Worm (Caenorhabditis elegans) whole organism, midembryonic: ENCODE results near the gene sdc-2.

Experiments
- T22C8.4 ChIP-seq: fragments of 200-800 bp; sonication (Bioruptor generic); IDR thresholded peaks from 2 replicates; pipeline ENCODE4 v1.3.6; 2022; ENCODE audit warnings: missing genetic modification characterization, missing compliant biosample characterization
- cog-1 ChIP-seq: sonication (generic microtip); optimal IDR thresholded peaks from 2 replicates; lab custom pipeline; 2016; ENCODE audit warnings: missing genetic modification characterization, missing compliant biosample characterization
- flt-1 ChIP-seq: fragments of 200-800 bp; sonication (Bioruptor generic); IDR thresholded peaks from 2 replicates; pipeline ENCODE4 v1.3.6; 2022; ENCODE audit warnings: missing genetic modification characterization, missing compliant biosample characterization
- klf-2 ChIP-seq: fragments of 200-800 bp; sonication (Bioruptor generic); conservative IDR thresholded peaks from 2 replicates; pipeline ENCODE4 v1.3.6; 2022; ENCODE audit warnings: missing genetic modification reagents, missing genetic modification characterization, missing compliant biosample characterization
- med-1 ChIP-seq: sonication (generic microtip); optimal IDR thresholded peaks from 2 replicates; lab custom pipeline; 2017; ENCODE audit warnings: missing genetic modification characterization, mild to moderate bottlenecking, missing compliant biosample characterization, antibody characterized with exemption, missing genetic modification reagents; ENCODE audit not compliant: insufficient read depth
- ref-1 ChIP-seq: fragments of 200-800 bp; sonication (Bioruptor generic); conservative IDR thresholded peaks from 2 replicates; pipeline ENCODE4 v1.3.6; 2022; ENCODE audit warnings: missing genetic modification reagents, missing genetic modification characterization, missing compliant biosample characterization
- tab-1 ChIP-seq: fragments of 200-800 bp; sonication (Bioruptor generic); IDR thresholded peaks from 2 replicates; pipeline ENCODE4 v1.3.6; 2022; ENCODE audit warnings: missing genetic modification characterization, missing compliant biosample characterization
- ztf-23 ChIP-seq: fragments of 200-800 bp; sonication (Bioruptor generic); IDR thresholded peaks from 2 replicates; pipeline ENCODE4 v1.3.6; 2022; ENCODE audit warnings: missing genetic modification reagents, missing genetic modification characterization, missing compliant biosample characterization
- ztf-29 ChIP-seq: fragments of 200-800 bp; sonication (Bioruptor generic); IDR thresholded peaks from 2 replicates; pipeline ENCODE4 v1.3.6; 2022; ENCODE audit warnings: missing genetic modification reagents, missing genetic modification characterization, missing compliant biosample characterization

sdc-2 gene

ce11 chrX:11500589-11500988, 21.9 kb upstream of the sdc-2 start:
- TF ChIP-seq ref-1 (GFP tag; lab: Robert Waterston, UW) = no peak
- no peak for TF ChIP-seq tab-1 (GFP tag; lab: Robert Waterston, UW)
- TF ChIP-seq cog-1 (tag; lab: Kevin White, UChicago) = no peak
- no peak for TF ChIP-seq flt-1
- no peak for TF ChIP-seq ztf-23 (GFP tag; lab: Robert Waterston, UW)
- TF ChIP-seq klf-2 (GFP tag; lab: Robert Waterston, UW) = no peak
- no peak for TF ChIP-seq T22C8.4
- TF ChIP-seq med-1 (GFP tag; lab: Kevin White, UChicago) = no peak
- no peak for TF ChIP-seq ztf-29

DNA sequence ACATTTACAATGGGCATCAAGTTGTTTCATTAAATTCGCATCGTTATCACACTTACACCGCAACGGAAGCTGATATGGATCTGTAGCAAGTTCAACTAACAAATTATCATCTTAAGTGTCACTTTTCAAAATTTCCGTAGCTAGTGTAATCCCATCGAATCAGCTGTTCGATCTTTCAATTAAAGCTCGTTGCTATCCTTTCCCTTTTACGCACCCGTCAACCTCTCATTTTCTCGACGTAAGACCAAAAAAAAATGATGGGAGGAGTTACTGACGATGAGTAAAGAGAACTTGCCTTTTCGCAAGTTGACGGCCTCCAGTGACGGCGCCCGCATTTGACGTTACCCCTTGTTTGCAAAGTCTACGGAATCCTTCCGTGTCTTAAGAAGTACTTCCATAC, 20.5 kb upstream of the sdc-2 start, which contains the start of gene F29G6.1:
F29G6.1 (plus strand) TSS at position 301 of the 400 bp plus-strand sequence.
- TF ChIP-seq T22C8.4 (no peak), tab-1 (GFP tag; lab: Robert Waterston, UW) (no peak), med-1 (GFP tag; lab: Kevin White, UChicago) (no peak), klf-2 (GFP tag; lab: Robert Waterston, UW) (no peak), flt-1 (no peak), ref-1 (GFP tag; lab: Robert Waterston, UW) (no peak), ztf-23 (GFP tag; lab: Robert Waterston, UW) (no peak), cog-1 (tag; lab: Kevin White, UChicago) (no peak), ztf-29 (no peak)

DNA sequence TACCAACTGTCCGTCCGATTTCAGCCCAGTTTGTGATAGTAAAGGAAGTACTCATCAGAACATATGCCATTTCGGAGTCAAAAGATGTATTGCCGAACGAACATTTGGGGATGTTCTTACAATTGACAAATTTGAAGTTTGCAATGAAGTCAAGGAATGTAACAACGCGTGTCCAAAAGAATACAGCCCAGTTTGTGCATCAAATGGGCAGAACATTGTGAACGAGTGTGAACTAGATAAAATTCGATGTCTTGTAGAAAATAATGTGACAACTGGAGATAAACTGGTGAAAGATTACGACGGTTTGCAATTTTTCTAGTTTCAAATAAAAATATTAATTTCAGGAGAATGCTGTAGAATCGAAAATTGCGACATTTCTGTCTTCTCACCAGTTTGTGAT, 14.7 kb upstream of the sdc-2 start:
- no peak for TF ChIP-seq tab-1 (GFP tag; lab: Robert Waterston, UW)
- no peak for TF ChIP-seq ztf-23 (GFP tag; lab: Robert Waterston, UW)
- TF ChIP-seq klf-2 (GFP tag; lab: Robert Waterston, UW) = no peak
- no peak for TF ChIP-seq ztf-29
- no peak for TF ChIP-seq med-1 (GFP tag; lab: Kevin White, UChicago)
- TF ChIP-seq flt-1 = no peak
- no peak for TF ChIP-seq ref-1 (GFP tag; lab: Robert Waterston, UW)
- no peak for TF ChIP-seq T22C8.4

DNA sequence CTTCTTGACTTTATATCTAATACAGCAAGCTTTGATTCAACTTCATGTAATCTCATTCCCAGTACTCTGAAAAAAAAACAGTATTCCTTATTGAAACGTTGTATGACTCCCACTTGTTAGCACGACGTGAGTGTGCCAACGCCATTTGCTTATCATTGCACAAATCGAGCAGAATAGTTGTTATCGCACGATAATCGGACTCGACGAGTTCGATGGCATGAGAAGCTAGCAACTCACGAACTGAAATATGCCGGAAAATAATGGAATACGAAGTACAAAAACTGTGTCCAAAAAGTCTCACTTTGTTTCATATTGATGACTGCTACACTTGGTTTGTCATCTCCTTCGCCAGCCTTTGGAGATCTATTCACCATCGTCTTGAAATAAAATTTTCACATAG, 13.0 kb upstream of the sdc-2 start:
- TF ChIP-seq ztf-29 (no peak), klf-2 (GFP tag; lab: Robert Waterston, UW) (no peak), ref-1 (GFP tag; lab: Robert Waterston, UW) (no peak), ztf-23 (GFP tag; lab: Robert Waterston, UW) (no peak), tab-1 (GFP tag; lab: Robert Waterston, UW) (no peak), cog-1 (tag; lab: Kevin White, UChicago) (no peak), med-1 (GFP tag; lab: Kevin White, UChicago) (no peak), T22C8.4 (no peak), flt-1 (no peak)

ce11 chrX:11511231-11511630, 11.3 kb upstream of the sdc-2 start, which contains the start of gene ccdc-149:
Gene ccdc-149 (minus strand): TSS chrX:11511451.
- no peak for TF ChIP-seq flt-1
- TF ChIP-seq T22C8.4 = no peak
- no peak for TF ChIP-seq ref-1 (GFP tag; lab: Robert Waterston, UW)
- no peak for TF ChIP-seq ztf-29
- no peak for TF ChIP-seq ztf-23 (GFP tag; lab: Robert Waterston, UW)
- no peak for TF ChIP-seq tab-1 (GFP tag; lab: Robert Waterston, UW)
- no peak for TF ChIP-seq cog-1 (tag; lab: Kevin White, UChicago)
- no peak for TF ChIP-seq klf-2 (GFP tag; lab: Robert Waterston, UW)
- no peak for TF ChIP-seq med-1 (GFP tag; lab: Kevin White, UChicago)

DNA sequence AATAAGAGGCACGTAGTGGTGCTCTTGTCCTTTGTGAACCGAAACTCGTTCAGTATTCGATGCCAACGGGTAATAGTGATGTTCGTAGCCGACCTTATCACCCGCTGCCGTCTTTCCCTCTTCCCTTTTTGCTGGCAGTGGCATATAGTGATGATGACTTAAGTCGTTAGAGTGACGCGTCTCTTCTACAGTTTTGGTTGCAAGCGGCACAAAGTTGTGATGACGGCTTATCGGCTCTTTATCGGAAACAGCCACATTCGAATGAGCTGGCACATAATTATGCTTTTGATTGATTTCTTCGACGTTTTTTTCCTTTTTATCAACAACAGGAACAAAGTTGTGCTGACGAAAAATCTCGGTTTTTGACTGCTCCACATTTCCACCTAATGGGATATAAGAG, 7.1 kb upstream of the sdc-2 start:
- TF ChIP-seq ref-1 (GFP tag; lab: Robert Waterston, UW) (no peak), ztf-29 (no peak), tab-1 (GFP tag; lab: Robert Waterston, UW) (no peak), klf-2 (GFP tag; lab: Robert Waterston, UW) (no peak), T22C8.4 (no peak), ztf-23 (GFP tag; lab: Robert Waterston, UW) (no peak), med-1 (GFP tag; lab: Kevin White, UChicago) (no peak), cog-1 (tag; lab: Kevin White, UChicago) (no peak), flt-1 (no peak)

DNA sequence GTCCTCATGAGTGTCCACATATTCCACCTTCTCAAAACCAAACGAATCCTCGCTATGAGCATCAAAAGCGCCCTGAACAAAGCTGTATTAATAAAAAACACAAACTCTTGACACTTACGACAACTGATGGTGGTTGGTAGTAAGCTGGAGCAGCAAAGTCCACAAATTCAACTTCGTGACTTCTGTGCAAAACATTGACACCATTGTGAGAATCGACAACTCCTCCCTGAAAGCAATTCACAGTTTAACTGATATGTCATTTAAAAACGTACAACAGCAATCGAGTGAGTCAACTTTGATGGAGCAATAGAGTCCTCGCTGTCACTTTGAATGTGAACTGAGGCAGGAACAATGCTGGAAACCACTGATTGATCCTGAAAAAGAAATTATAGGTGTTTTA, 5.1 kb upstream of the sdc-2 start:
- no peak for TF ChIP-seq cog-1 (tag; lab: Kevin White, UChicago)
- no peak for TF ChIP-seq T22C8.4
- no peak for TF ChIP-seq ref-1 (GFP tag; lab: Robert Waterston, UW)
- TF ChIP-seq ztf-29 = no peak
- no peak for TF ChIP-seq ztf-23 (GFP tag; lab: Robert Waterston, UW)

ce11 chrX:11518415-11518814, 4.1 kb upstream of the sdc-2 start:
- no peak for TF ChIP-seq ztf-29
- no peak for TF ChIP-seq ref-1 (GFP tag; lab: Robert Waterston, UW)
- TF ChIP-seq klf-2 (GFP tag; lab: Robert Waterston, UW) = no peak
- no peak for TF ChIP-seq ztf-23 (GFP tag; lab: Robert Waterston, UW)
- TF ChIP-seq cog-1 (tag; lab: Kevin White, UChicago) = no peak
- no peak for TF ChIP-seq flt-1
- no peak for TF ChIP-seq med-1 (GFP tag; lab: Kevin White, UChicago)
- no peak for TF ChIP-seq tab-1 (GFP tag; lab: Robert Waterston, UW)
- no peak for TF ChIP-seq T22C8.4

DNA sequence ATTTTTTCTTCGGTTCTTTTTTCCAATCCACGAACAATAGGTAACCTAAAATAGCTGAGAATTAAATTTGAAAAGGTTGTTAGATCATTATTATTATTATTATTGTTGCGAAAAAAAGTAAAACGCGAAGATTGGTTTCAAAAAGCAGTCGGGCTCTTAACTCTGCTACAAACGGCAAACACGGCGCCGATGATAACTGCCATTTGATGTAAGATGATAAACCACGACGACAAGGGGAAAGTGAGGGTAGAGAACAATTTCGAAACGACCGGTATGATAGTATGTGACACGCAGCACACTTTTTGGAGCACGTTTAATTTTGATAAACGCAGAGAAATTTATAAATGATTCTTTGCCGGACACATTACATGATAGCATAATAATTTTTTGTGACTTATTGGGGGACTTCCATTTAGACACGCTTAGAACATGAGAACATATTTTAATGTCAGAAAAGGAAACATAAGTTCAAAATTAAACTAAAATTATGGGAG, 3.4 kb upstream of the sdc-2 start, which contains the start of gene hpo-34:
hpo-34 (minus strand) TSS at position 51 of the 494 bp plus-strand sequence.
- TF ChIP-seq tab-1 (GFP tag; lab: Robert Waterston, UW) (no peak), flt-1 (no peak), cog-1 (tag; lab: Kevin White, UChicago) (no peak), med-1 (GFP tag; lab: Kevin White, UChicago) (no peak), ref-1 (GFP tag; lab: Robert Waterston, UW) (no peak), ztf-29 (no peak), T22C8.4 (no peak)

DNA sequence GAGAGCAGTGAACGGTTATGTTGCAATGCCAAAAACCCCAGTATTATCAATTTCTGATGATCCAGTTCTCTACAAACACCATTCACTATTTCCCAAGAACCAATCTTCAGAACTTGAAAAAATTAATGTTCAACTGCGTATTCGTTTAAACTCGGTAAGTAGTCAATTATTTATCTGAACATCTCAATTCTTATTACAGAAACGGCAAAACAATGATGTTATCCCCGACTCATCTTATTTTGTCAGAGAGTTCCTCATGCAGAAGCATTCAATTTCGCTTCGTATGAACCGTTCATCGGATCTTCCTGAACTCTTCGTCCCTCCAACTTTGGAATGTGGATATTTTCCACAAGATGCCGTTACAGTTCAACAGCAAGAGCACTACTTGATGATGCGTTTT, 1.2 kb downstream of the sdc-2 start:
- no peak for TF ChIP-seq ztf-23 (GFP tag; lab: Robert Waterston, UW)
- TF ChIP-seq klf-2 (GFP tag; lab: Robert Waterston, UW) = no peak
- no peak for TF ChIP-seq flt-1
- no peak for TF ChIP-seq cog-1 (tag; lab: Kevin White, UChicago)
- TF ChIP-seq ref-1 (GFP tag; lab: Robert Waterston, UW) = no peak
- no peak for TF ChIP-seq tab-1 (GFP tag; lab: Robert Waterston, UW)
- no peak for TF ChIP-seq ztf-29
- TF ChIP-seq med-1 (GFP tag; lab: Kevin White, UChicago) = no peak
- TF ChIP-seq T22C8.4 = no peak
